Fruit fly (Drosophila melanogaster): ENCODE results near the gene CG31495.

DNA sequence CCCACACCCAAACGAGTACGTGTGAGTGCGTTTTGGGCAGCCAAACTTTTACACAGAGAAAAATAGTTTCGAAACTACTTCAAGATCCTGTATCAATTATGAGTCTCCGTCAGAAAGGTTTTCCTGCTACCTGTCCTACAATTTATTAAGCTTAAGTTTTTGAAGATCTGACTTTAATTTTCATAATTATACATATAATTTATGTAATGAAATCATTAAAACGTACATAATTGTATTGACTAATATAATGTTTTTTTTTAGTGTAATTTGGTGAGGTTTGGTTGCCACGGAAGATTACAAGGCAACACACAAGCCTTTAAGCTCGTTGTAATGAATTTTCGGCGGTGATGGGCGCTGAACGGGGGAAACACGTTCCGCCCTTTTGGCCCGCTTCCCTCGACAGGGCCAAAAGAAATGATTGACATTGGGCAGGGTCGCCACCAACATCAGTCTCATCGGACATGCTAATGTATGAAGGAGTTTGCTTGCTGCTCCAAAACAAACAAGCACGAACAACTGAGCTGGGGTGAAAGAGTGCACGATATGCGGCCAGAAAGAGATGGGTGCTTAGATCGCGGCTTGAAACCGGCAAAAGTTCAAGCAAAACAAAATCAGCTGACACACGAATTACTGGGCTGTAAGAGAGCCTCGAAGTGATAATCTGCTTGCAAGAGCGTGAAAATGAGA lies 45.6 kb downstream of the CG31495 start:
- TF ChIP-seq usp (GFP tag; optimal IDR thresholded peaks at IDR 0.05) (no peak), CG8478 (optimal IDR thresholded peaks at IDR 0.05) (no peak)

Data from whole organism.